Worm (Caenorhabditis elegans) whole organism, mixed stage, embryonic: ENCODE data around the gene Y54G2A.10.
"Not testable (repeated sequence)": the region's sequence is repeated elsewhere in the genome, so short reads cannot be mapped to it uniquely, and the experiment has no call there.

Experiments used
- M03D4.4 ChIP-seq: sonication (generic microtip); optimal IDR thresholded peaks from 2 replicates; lab custom pipeline; 2017; ENCODE audit warnings: mild to moderate bottlenecking, missing genetic modification characterization, missing compliant biosample characterization
- bed-3 ChIP-seq: fragments of 200-800 bp; sonication (Bioruptor generic); optimal IDR thresholded peaks from 3 replicates; lab custom pipeline; 2018; ENCODE audit warnings: mild to moderate bottlenecking, missing genetic modification characterization, moderate library complexity, missing compliant biosample characterization
- ceh-39 ChIP-seq: fragments of 150-350 bp; optimal IDR thresholded peaks from 2 replicates; lab custom pipeline; 2014; ENCODE audit warnings: missing biosample characterization, missing genetic modification characterization
- ceh-43 ChIP-seq: fragments of 200-800 bp; sonication (Bioruptor generic); optimal IDR thresholded peaks from 2 replicates; lab custom pipeline; 2018; ENCODE audit warnings: mild to moderate bottlenecking, missing genetic modification characterization, moderate library complexity, missing compliant biosample characterization
- ceh-83 ChIP-seq: fragments of 200-800 bp; sonication (Bioruptor generic); optimal IDR thresholded peaks from 2 replicates; lab custom pipeline; 2018; ENCODE audit warnings: mild to moderate bottlenecking, missing genetic modification characterization, missing compliant biosample characterization
- ces-1 ChIP-seq: fragments of 150-350 bp; optimal IDR thresholded peaks from 2 replicates; lab custom pipeline; 2014; ENCODE audit warnings: missing biosample characterization, missing genetic modification reagents, missing genetic modification characterization
- cnd-1 ChIP-seq: fragments of 200-800 bp; sonication (Bioruptor generic); optimal IDR thresholded peaks from 2 replicates; lab custom pipeline; 2018; ENCODE audit warnings: mild to moderate bottlenecking, missing genetic modification characterization, missing compliant biosample characterization
- drap-1 ChIP-seq: fragments of 200-800 bp; sonication (Bioruptor generic); optimal IDR thresholded peaks from 3 replicates; lab custom pipeline; 2018; ENCODE audit warnings: mild to moderate bottlenecking, missing genetic modification characterization, missing compliant biosample characterization
- elt-1 ChIP-seq: sonication (generic microtip); optimal IDR thresholded peaks from 2 replicates; lab custom pipeline; 2017; ENCODE audit warnings: missing genetic modification characterization, mild to moderate bottlenecking, missing compliant biosample characterization, antibody characterized with exemption, moderate library complexity, borderline replicate concordance; ENCODE audit not compliant: insufficient read depth
- elt-3 ChIP-seq: fragments of 150-350 bp; optimal IDR thresholded peaks from 2 replicates; lab custom pipeline; 2014; ENCODE audit warnings: missing biosample characterization, missing genetic modification characterization
- flh-1 ChIP-seq: fragments of 200-800 bp; sonication (Bioruptor generic); optimal IDR thresholded peaks from 2 replicates; lab custom pipeline; 2018; ENCODE audit warnings: mild to moderate bottlenecking, missing genetic modification characterization, moderate library complexity, missing compliant biosample characterization
- ham-2 ChIP-seq: fragments of 200-800 bp; sonication (Bioruptor generic); optimal IDR thresholded peaks from 2 replicates; lab custom pipeline; 2018; ENCODE audit warnings: mild to moderate bottlenecking, missing genetic modification characterization, missing compliant biosample characterization
- hlh-1 ChIP-seq: fragments of 150-350 bp; optimal IDR thresholded peaks from 2 replicates; lab custom pipeline; 2014; ENCODE audit warnings: missing biosample characterization, missing genetic modification reagents, missing genetic modification characterization
- lsy-2 ChIP-seq: fragments of 150-350 bp; optimal IDR thresholded peaks from 2 replicates; lab custom pipeline; 2014; ENCODE audit warnings: missing biosample characterization, missing genetic modification characterization
- mab-5 ChIP-seq: fragments of 150-350 bp; optimal IDR thresholded peaks from 2 replicates; lab custom pipeline; 2014; ENCODE audit warnings: missing biosample characterization, missing genetic modification characterization
- mep-1 ChIP-seq: fragments of 150-350 bp; optimal IDR thresholded peaks from 2 replicates; lab custom pipeline; 2017; ENCODE audit warnings: missing biosample characterization, missing genetic modification reagents, missing genetic modification characterization, inconsistent platforms
- mls-2 ChIP-seq: sonication (generic microtip); optimal IDR thresholded peaks from 2 replicates; lab custom pipeline; 2016; ENCODE audit warnings: mild to moderate bottlenecking, missing genetic modification characterization, moderate library complexity, missing compliant biosample characterization
- nhr-12 ChIP-seq: fragments of 150-350 bp; optimal IDR thresholded peaks from 2 replicates; lab custom pipeline; 2014; ENCODE audit warnings: missing biosample characterization, missing genetic modification characterization
- nhr-237 ChIP-seq: fragments of 150-350 bp; optimal IDR thresholded peaks from 2 replicates; lab custom pipeline; 2014; ENCODE audit warnings: missing biosample characterization, missing genetic modification characterization
- nhr-76 ChIP-seq: sonication (generic microtip); optimal IDR thresholded peaks from 2 replicates; lab custom pipeline; 2017; ENCODE audit warnings: missing biosample characterization, missing genetic modification characterization
- pha-4 ChIP-seq: fragments of 150-350 bp; optimal IDR thresholded peaks from 2 replicates; lab custom pipeline; 2018; ENCODE audit warnings: missing biosample characterization, missing genetic modification reagents, missing genetic modification characterization
- sem-2 ChIP-seq: fragments of 200-800 bp; sonication (Bioruptor generic); optimal IDR thresholded peaks from 2 replicates; lab custom pipeline; 2018; ENCODE audit warnings: mild to moderate bottlenecking, missing genetic modification characterization, missing compliant biosample characterization
- snpc-4 ChIP-seq: fragments of 150-350 bp; optimal IDR thresholded peaks from 2 replicates; lab custom pipeline; 2014; ENCODE audit warnings: missing biosample characterization, missing genetic modification characterization
- sptf-1 ChIP-seq: sonication (generic microtip); optimal IDR thresholded peaks from 2 replicates; lab custom pipeline; 2017; ENCODE audit warnings: mild to moderate bottlenecking, missing genetic modification characterization, moderate library complexity, missing compliant biosample characterization
- unc-120 ChIP-seq: sonication (generic microtip); optimal IDR thresholded peaks from 2 replicates; lab custom pipeline; 2017; ENCODE audit warnings: missing genetic modification characterization, missing compliant biosample characterization; ENCODE audit not compliant: poor library complexity, severe bottlenecking
- unc-39 ChIP-seq: fragments of 150-350 bp; optimal IDR thresholded peaks from 2 replicates; lab custom pipeline; 2014; ENCODE audit warnings: missing biosample characterization, missing genetic modification characterization
- unc-62 ChIP-seq: fragments of 150-350 bp; optimal IDR thresholded peaks from 2 replicates; lab custom pipeline; 2014; ENCODE audit warnings: missing biosample characterization, missing genetic modification reagents, missing genetic modification characterization
- zip-8 ChIP-seq: fragments of 150-350 bp; optimal IDR thresholded peaks from 2 replicates; lab custom pipeline; 2014; ENCODE audit warnings: missing biosample characterization, missing genetic modification characterization
- ztf-11 ChIP-seq: fragments of 150-350 bp; optimal IDR thresholded peaks from 2 replicates; lab custom pipeline; 2014; ENCODE audit warnings: missing biosample characterization, missing genetic modification characterization

Y54G2A.10 gene

DNA sequence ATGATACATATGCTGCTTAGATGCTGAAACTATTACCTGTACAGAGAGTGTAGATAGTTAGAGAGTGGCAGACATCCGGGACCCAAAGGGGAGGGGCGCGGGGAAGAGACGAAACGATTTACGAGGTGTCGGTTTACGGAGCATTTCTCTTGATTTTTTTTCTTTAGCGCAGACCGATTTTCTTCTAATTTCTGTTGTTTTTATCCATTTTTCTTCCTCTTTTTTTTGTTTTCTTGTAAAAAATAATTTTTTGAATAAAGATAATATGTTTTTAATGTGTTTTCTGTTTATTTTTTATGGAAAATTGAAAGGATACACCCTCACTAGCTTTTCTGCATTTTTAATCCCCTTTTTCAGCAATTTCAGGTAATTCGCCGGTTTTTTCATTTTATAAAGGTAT, 21.6 kb upstream of the Y54G2A.10 start, which contains the start of gene Y54G2A.72:
Gene Y54G2A.72 (plus strand): TSS at position 301 of the 400 bp plus-strand sequence.
- TF ChIP-seq drap-1; ztf-11; nhr-12 (tag; lab: Kevin White, UChicago): not testable (repeated sequence)

- TF ChIP-seq unc-39 (tag; lab: Kevin White, UChicago) (no peak), unc-120 (tag; lab: Kevin White, UChicago) (no peak), mab-5 (tag; lab: Kevin White, UChicago) (no peak), snpc-4 (tag; lab: Kevin White, UChicago) (no peak), unc-62 (GFP tag; lab: Kevin White, UChicago) (no peak), flh-1 (GFP tag; lab: Kevin White, UChicago) (no peak), elt-1 (tag; lab: Kevin White, UChicago) (no peak), sem-2 (no peak), hlh-1 (tag; lab: Kevin White, UChicago) (no peak)
These were observed 16.5 kb upstream of the Y54G2A.10 start, which contains the start of gene Y54G2A.12 for ce11 chrIV:2782793-2783540. Gene Y54G2A.12 (minus strand): TSS chrIV:2782843.

- TF ChIP-seq pha-4 (tag; lab: Kevin White, UChicago) (peak; percentile 71), ham-2 (GFP tag; lab: Kevin White, UChicago) (no peak), ces-1 (peak; percentile 90), unc-62 (GFP tag; lab: Kevin White, UChicago) (peak; percentile 13), unc-120 (tag; lab: Kevin White, UChicago) (no peak)
- TF ChIP-seq, all 35 proteins: peak for 3
These were observed 14.4 kb upstream of the Y54G2A.10 start for ce11 chrIV:2785057-2785456.

DNA sequence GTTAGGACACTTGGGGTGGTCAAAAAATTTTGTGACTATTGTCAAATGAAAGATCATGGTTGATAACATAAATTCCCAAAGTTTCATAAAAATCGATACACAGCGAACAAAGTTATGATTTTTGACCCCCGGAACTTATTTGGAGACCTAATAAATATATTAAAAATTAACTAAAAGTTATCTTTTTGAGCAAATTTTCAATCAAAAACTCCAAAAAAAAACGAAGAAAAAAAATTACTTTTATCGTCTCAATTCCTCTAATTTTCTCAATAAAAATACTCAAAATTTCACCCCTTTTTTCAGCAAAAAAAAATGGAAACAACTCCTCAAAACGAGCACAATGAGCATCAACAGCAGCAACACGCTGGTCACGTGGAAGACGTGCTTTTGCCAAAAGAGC, 11.1 kb upstream of the Y54G2A.10 start, which contains the start of gene atln-1:
Gene atln-1 (plus strand): TSS at position 301 of the 400 bp plus-strand sequence.
- not testable (repeated sequence) for TF ChIP-seq ceh-83 (GFP tag; lab: Kevin White, UChicago); nhr-12 (tag; lab: Kevin White, UChicago); mep-1 (tag; lab: Kevin White, UChicago)

ce11 chrIV:2793956-2794355, 5.5 kb upstream of the Y54G2A.10 start:
- no peak for TF ChIP-seq nhr-76
- no peak for TF ChIP-seq nhr-237 (tag; lab: Kevin White, UChicago)
- no peak for TF ChIP-seq ceh-39 (tag; lab: Kevin White, UChicago)
- no peak for TF ChIP-seq snpc-4 (tag; lab: Kevin White, UChicago)
- TF ChIP-seq flh-1 (GFP tag; lab: Kevin White, UChicago): no peak
- TF ChIP-seq ces-1: no peak
- TF ChIP-seq ham-2 (GFP tag; lab: Kevin White, UChicago): no peak
- no peak for TF ChIP-seq unc-62 (GFP tag; lab: Kevin White, UChicago)
- TF ChIP-seq bed-3 (GFP tag; lab: Kevin White, UChicago): no peak
- TF ChIP-seq mls-2 (tag; lab: Kevin White, UChicago): no peak
- TF ChIP-seq hlh-1 (tag; lab: Kevin White, UChicago): no peak
- no peak for TF ChIP-seq unc-39 (tag; lab: Kevin White, UChicago)
- TF ChIP-seq cnd-1: no peak
- no peak for TF ChIP-seq ceh-43 (GFP tag; lab: Kevin White, UChicago)
- TF ChIP-seq sptf-1 (tag; lab: Kevin White, UChicago): no peak

- TF ChIP-seq unc-39 (tag; lab: Kevin White, UChicago): no peak
- TF ChIP-seq mls-2 (tag; lab: Kevin White, UChicago): no peak
- no peak for TF ChIP-seq flh-1 (GFP tag; lab: Kevin White, UChicago)
- TF ChIP-seq sem-2: no peak
- no peak for TF ChIP-seq nhr-12 (tag; lab: Kevin White, UChicago)
- no peak for TF ChIP-seq lsy-2 (tag; lab: Kevin White, UChicago)
- TF ChIP-seq ces-1: no peak
- TF ChIP-seq nhr-76: no peak
- no peak for TF ChIP-seq cnd-1
- no peak for TF ChIP-seq drap-1
- TF ChIP-seq ceh-83 (GFP tag; lab: Kevin White, UChicago): no peak
- TF ChIP-seq hlh-1 (tag; lab: Kevin White, UChicago): no peak
- TF ChIP-seq elt-3 (tag; lab: Kevin White, UChicago): no peak
- TF ChIP-seq zip-8 (tag; lab: Kevin White, UChicago): no peak
- no peak for TF ChIP-seq unc-62 (GFP tag; lab: Kevin White, UChicago)
- no peak for TF ChIP-seq snpc-4 (tag; lab: Kevin White, UChicago)
- TF ChIP-seq sptf-1 (tag; lab: Kevin White, UChicago): no peak
- TF ChIP-seq nhr-237 (tag; lab: Kevin White, UChicago): no peak
- no peak for TF ChIP-seq M03D4.4
These were observed 1.1 kb upstream of the Y54G2A.10 start, which contains the start of gene Y54G2A.52 for ce11 chrIV:2798339-2798738. Gene Y54G2A.52 (minus strand): TSS chrIV:2798686.
